Worm (Caenorhabditis elegans): Measurements from ENCODE around the gene sfxn-1.4.
"Not testable (repeated sequence)": the region's sequence is repeated elsewhere in the genome, so short reads cannot be mapped to it uniquely, and the experiment has no call there.

The sfxn-1.4 gene

DNA sequence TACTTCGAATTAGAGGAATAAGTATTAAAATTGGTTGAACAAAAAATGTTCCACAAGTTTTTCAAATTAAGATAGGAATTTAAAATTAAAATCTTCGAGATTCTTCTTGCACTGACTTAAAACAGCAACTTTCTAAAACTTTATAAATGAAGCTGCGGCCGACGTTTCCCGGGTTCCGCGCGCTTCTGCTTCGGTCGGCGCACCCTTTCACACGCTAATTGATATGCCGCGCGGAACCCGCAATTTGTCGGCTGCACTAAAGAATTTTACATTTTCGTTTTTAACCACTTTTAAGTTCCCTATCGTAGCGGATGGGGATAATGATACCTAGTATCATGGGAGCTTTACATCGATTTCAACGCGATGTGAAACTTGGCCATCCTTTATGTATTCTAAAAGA lies 33.7 kb upstream of the sfxn-1.4 start:
- TF ChIP-seq W03F9.2 (tag; optimal IDR thresholded peaks at IDR 0.05), result no peak
- TF ChIP-seq him-1 (tag; optimal IDR thresholded peaks at IDR 0.05), result no peak
- no peak for TF ChIP-seq dao-5 (tag; optimal IDR thresholded peaks at IDR 0.05)

DNA sequence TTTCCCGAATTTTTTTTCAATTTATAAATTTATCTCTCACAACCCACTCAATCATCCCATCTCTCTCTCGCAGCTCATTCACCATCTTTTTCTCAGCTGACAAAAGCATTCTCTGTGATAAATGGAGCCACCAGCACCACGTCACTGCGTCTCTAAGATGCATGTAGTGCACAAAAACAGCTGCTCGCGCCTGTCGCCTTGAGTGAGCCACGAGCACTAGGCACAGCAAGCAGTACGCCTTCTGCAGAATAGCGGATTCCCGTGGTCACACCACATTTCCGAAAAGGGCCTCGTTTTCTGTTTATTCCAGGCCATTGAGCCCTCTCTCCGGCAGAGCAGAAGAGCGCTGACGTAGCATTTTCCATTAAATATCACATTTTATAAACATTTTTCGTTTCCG lies 32.5 kb upstream of the sfxn-1.4 start, which contains the start of gene F13D12.10:
TSS of gene F13D12.10 (plus strand) at position 231 of the 400 bp plus-strand sequence.
- TF ChIP-seq W03F9.2 (tag; optimal IDR thresholded peaks at IDR 0.05), result no peak
- no peak for TF ChIP-seq him-1 (tag; optimal IDR thresholded peaks at IDR 0.05)
- TF ChIP-seq dao-5 (tag; optimal IDR thresholded peaks at IDR 0.05), result no peak

DNA sequence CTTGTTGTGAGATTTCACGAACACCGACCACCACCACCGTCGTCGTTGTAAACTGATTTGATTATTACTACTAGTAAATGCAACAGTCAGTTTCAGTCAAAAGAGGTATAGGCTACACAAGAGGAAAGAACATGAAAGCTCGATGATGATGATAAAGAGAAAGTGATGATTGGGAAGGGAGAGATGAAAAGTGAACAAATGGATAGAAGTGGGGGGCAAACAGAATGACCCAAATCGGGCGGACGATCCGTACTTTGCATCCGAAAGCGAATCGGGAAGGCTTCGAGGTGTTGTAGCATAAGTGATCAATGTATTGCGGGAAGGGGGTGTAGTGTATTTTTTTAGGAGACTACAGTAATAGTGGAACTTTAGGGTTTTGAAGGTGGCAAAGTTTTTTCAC lies 29.7 kb upstream of the sfxn-1.4 start:
- TF ChIP-seq dao-5 (tag; optimal IDR thresholded peaks at IDR 0.05) (no peak), W03F9.2 (tag; optimal IDR thresholded peaks at IDR 0.05) (no peak), him-1 (tag; optimal IDR thresholded peaks at IDR 0.05) (no peak)

DNA sequence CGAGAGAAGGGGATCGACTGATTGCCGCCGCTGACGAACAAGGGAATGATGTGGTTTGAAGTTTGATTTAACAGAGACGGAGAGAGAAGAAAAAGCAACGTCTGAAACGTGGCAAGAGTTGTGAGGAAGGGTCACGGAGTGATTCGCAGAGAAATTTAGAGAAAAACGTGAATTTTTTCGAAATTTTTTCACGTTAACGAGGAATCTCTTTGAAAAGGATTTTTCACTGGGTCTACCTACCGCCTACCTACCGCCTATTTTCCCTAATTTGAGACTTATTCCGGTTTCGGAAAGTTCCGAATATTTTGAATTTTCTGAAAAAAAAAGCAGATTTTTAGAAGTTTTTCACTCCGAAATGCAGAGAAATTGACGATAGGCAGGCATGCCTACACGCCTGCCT lies 28.4 kb upstream of the sfxn-1.4 start, which contains the start of gene fcmt-1:
TSS of gene fcmt-1 (minus strand) at position 101 of the 400 bp plus-strand sequence.
- TF ChIP-seq him-1 (tag; optimal IDR thresholded peaks at IDR 0.05) (no peak), dao-5 (tag; optimal IDR thresholded peaks at IDR 0.05) (no peak), W03F9.2 (tag; optimal IDR thresholded peaks at IDR 0.05) (no peak)

DNA sequence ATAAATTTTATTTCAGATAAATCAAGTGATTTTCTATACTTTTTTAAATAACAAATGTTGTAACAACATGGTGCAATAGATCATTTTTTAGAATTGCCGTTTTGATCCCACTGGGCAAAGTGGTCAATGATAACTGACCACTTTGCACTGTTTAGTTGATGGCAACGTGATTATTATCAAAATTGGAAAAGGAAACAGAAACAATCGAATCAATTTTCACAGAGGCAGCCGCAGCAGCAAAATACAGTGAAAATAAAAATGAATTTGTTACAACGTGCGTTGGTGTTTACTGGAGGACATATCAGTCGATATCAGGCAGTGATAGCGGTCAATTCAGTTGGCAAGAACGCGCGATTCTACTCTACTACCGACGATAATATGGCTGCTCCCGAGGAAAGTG lies 24.8 kb upstream of the sfxn-1.4 start, which contains the start of gene VF13D12L.3:
TSS of gene VF13D12L.3 (plus strand) at position 223 of the 400 bp plus-strand sequence.
- TF ChIP-seq dao-5 (tag; optimal IDR thresholded peaks at IDR 0.05) (no peak), W03F9.2 (tag; optimal IDR thresholded peaks at IDR 0.05) (no peak), him-1 (tag; optimal IDR thresholded peaks at IDR 0.05) (no peak)

DNA sequence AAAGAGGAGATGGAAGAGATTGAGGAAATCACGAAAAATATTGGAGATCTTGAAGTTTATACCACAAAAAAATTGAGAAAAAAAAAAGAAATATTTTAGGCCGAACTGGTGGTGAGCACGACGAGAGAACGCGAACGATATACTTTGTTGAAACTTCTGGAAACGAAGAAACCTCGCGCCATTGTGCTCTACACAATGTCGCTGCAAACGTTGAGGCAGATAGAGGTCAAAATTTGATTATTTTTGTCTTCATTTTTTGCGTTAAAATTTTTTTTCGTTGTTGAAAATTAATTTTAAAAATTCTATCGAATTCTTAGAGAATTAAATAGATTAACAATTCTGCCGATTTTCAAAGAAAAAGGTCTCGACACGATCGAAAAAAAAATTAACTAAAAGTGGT lies 19.6 kb upstream of the sfxn-1.4 start:
- no peak for TF ChIP-seq dao-5 (tag; optimal IDR thresholded peaks at IDR 0.05)
- no peak for TF ChIP-seq him-1 (tag; optimal IDR thresholded peaks at IDR 0.05)
- no peak for TF ChIP-seq W03F9.2 (tag; optimal IDR thresholded peaks at IDR 0.05)

DNA sequence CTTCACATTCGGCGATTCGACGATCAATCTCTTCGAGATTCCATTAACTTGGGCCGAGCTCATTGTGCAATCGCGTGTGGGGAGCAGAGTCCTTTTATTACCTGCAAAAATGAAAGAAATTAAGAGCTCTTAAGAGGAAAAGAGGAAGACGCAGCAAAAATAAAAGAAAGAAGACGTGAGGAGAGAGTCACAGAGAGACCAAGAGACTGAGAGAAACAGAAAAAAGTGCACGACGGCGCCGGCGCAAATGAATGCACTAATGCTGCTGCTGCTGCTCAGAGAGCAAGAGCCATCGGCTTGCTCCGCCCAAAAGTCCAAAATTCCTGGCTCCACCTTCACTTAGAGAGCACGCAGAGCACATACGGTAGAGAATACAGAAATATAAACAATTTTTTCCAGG lies 19.2 kb upstream of the sfxn-1.4 start, which contains the start of gene inos-1:
TSS of gene inos-1 (minus strand) at position 101 of the 400 bp plus-strand sequence.
- TF ChIP-seq him-1 (tag; optimal IDR thresholded peaks at IDR 0.05) (no peak), W03F9.2 (tag; optimal IDR thresholded peaks at IDR 0.05) (no peak), dao-5 (tag; optimal IDR thresholded peaks at IDR 0.05) (no peak)

DNA sequence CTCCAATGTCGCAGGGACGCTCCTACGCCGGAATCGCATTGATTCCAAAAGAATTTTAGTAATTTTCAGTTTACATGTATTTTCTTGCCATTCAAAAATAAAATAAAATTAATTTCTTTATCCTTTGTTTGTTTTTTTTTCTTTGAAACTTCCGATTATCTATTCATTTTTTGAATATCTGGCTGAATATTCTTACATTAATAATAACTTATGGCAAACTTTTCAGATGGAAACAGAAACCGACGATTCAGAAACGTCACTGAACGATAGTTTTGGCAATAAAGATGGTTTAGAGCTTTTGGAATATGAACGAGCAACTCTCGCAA lies 14.9 kb upstream of the sfxn-1.4 start, which contains the start of gene xpf-1:
TSS of gene xpf-1 (plus strand) at position 227 of the 326 bp plus-strand sequence.
- TF ChIP-seq dao-5 (tag; optimal IDR thresholded peaks at IDR 0.05) (no peak), W03F9.2 (tag; optimal IDR thresholded peaks at IDR 0.05) (no peak), him-1 (tag; optimal IDR thresholded peaks at IDR 0.05) (no peak)

DNA sequence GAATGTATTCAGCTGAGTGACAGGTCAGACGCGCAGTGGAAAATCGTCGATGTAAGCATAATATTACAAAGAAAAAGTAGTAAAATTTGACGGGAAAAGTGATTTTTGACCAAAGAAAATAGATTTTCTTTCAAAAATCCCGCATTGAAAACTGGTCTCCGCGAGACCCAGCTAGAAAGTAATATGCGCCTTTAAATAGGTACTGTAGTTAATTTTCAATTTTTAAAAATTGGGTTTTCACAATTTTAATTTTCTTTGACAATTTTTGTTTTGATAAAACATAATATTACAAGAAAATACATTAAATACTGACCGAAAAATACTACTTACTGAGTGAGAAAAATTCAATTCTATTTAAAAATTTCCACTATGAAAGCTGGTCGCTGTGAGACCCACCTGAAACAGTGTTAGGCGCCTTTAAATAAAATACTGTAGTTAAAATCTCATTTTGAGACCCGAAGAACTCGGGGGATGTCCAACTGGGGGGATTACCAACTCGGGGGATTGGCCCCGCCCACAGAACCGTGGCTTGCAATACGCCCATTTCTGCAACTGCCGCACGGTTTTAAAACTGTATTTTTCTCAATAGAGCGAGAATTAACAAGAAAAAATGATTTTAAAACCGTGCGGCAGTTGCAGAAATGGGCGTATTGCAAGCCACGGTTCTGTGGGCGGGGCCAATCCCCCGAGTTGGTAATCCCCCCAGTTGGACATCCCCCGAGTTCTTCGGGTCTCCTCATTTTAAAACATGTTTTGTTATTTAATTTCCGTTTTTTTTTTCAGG lies 14.3 kb upstream of the sfxn-1.4 start, which contains the start of gene tars-1:
TSS of gene tars-1 (minus strand) at position 497 of the 784 bp plus-strand sequence.
- not testable (repeated sequence) for TF ChIP-seq dao-5, W03F9.2, him-1 (tag; optimal IDR thresholded peaks at IDR 0.05)

DNA sequence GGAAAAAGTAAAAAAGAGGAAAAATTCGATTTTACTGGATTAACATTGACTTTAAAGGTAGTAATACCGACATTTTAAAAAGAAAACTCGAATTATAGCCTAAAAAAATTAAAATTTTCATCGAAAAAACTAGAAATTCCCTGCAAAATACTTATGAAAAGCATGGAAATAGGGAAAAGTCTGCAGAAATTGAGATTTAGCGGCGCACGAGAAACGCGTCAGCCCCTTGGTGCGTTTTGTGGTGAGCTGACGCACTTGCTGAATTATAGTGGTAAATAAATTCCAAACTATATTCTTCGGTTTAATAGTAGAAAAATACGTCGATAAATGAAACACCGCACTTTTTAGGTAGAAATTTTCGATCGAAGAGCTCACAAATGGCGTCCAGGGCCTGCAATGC lies 13.4 kb upstream of the sfxn-1.4 start:
- TF ChIP-seq him-1 (tag; optimal IDR thresholded peaks at IDR 0.05) (no peak), W03F9.2 (tag; optimal IDR thresholded peaks at IDR 0.05) (no peak), dao-5 (tag; optimal IDR thresholded peaks at IDR 0.05) (no peak)

DNA sequence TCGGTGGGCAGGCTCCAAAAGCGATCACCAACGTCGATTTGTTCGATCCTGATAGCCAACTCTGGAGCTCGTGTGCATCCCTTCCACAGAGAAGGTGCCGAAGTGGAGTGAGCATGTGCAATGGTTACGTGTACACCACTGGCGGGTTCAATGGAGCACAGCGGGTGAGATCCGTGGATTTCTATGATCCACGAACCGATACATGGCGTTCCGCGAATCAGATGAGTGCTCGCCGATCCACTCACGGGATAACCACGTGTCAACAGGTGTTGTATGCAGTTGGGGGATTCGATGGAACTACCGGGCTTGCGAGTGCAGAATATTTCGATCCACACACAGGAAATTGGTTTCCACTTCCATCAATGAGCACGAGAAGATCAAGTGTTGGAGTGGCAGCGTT lies 9.8 kb upstream of the sfxn-1.4 start:
- TF ChIP-seq him-1 (tag; optimal IDR thresholded peaks at IDR 0.05), result no peak
- no peak for TF ChIP-seq W03F9.2 (tag; optimal IDR thresholded peaks at IDR 0.05)
- TF ChIP-seq dao-5 (tag; optimal IDR thresholded peaks at IDR 0.05), result no peak

DNA sequence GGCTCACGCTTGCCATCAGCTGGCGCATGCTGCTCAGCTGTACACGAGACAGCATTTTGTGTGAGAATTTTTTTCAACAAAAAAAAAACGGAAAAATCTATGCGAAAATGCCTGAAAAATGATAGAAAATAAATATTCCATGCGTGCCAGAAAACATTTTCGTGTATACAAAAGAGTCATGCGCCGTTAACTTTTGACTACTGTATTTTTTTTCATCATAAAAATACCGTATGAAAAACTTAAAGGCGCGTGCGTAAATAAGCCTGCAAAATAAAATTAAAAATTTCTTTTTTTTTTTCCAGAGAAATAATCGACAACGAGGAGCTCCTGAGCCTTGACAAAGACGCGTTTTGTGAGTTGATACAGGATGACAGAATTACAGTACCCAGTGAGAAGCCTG lies 8.9 kb upstream of the sfxn-1.4 start:
- TF ChIP-seq dao-5 (tag; optimal IDR thresholded peaks at IDR 0.05), result no peak
- TF ChIP-seq W03F9.2 (tag; optimal IDR thresholded peaks at IDR 0.05), result no peak
- TF ChIP-seq him-1 (tag; optimal IDR thresholded peaks at IDR 0.05), result no peak

DNA sequence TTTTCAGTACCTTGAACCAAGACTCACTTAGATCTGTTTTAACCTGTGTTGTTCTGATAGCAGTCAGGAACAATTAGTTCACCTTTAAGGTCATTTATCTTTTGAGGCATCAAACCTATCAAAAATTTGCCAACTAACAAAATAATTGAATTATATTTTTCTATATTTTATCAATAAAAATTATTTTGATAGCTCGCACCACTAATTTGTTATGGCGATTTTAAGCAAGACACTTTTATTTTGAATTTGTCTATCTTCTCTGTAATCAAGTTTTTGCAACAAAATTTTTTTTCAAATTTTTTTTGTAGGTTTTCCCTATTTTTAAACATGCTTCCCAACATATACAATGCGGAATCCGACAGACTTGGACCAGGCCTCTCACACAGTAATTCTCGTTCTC lies 7.6 kb upstream of the sfxn-1.4 start, which contains the start of gene kel-1:
TSS of gene kel-1 (plus strand) at position 301 of the 400 bp plus-strand sequence.
- TF ChIP-seq W03F9.2 (tag; optimal IDR thresholded peaks at IDR 0.05) (no peak), him-1 (tag; optimal IDR thresholded peaks at IDR 0.05) (no peak), dao-5 (tag; optimal IDR thresholded peaks at IDR 0.05) (no peak)

DNA sequence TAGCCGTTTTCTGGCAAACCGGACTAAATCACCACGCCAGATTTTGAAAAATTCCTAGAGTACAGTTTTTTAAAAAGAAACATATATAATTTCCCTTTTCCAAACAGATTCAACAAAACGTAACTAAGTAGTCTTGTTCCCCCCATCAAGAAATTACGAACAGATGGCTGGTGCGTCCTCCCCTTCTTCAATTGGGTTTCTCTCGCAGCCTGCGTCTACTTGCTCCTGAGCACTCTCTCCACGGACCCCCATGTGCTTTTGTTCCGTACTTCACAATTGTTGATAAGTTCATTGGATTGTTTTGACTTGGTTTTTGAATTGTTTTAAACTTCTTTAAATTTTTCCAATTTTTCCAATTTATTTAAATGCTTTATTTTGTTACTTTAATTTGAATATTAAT lies 7.0 kb upstream of the sfxn-1.4 start:
- TF ChIP-seq W03F9.2 (tag; optimal IDR thresholded peaks at IDR 0.05) (no peak), him-1 (tag; optimal IDR thresholded peaks at IDR 0.05) (no peak), dao-5 (tag; optimal IDR thresholded peaks at IDR 0.05) (no peak)

Measured in whole organism, L4/young adult.